Fruit fly (Drosophila melanogaster): ENCODE measurements around the gene CG42554.
A peak's percentile ranks its signal among the peaks of the same experiment; 100 is the strongest.

Gene CG42554

dm6 chr3L:835455-836034 lies at the start of gene CG42554:
Gene CG42554 (plus strand): TSS chr3L:835683.
- TF ChIP-seq rgr (GFP tag; optimal IDR thresholded peaks at IDR 0.05) = peak; percentile 23
- no peak for TF ChIP-seq woc (GFP tag; optimal IDR thresholded peaks at IDR 0.05)
- no peak for TF ChIP-seq CG9705 (GFP tag; optimal IDR thresholded peaks at IDR 0.05)
- TF ChIP-seq ey (GFP tag; optimal IDR thresholded peaks at IDR 0.05) = no peak
- TF ChIP-seq Rel (GFP tag; optimal IDR thresholded peaks at IDR 0.05) = no peak
- no peak for TF ChIP-seq Rel (tag; optimal IDR thresholded peaks at IDR 0.05)
- peak; percentile 5 for TF ChIP-seq Hnf4 (GFP tag; optimal IDR thresholded peaks at IDR 0.05)

dm6 chr3L:785726-786351 lies 49.6 kb upstream of the CG42554 start:
- TF ChIP-seq sage (GFP tag; optimal IDR thresholded peaks at IDR 0.05) = no peak
- TF ChIP-seq foxo (GFP tag; optimal IDR thresholded peaks at IDR 0.05) = peak in 1 of 2 experiments; percentile 69
- TF ChIP-seq Jra (GFP tag; optimal IDR thresholded peaks at IDR 0.05) = no peak
- no peak for TF ChIP-seq lola (GFP tag; optimal IDR thresholded peaks at IDR 0.05)
- TF ChIP-seq CrebA (GFP tag; optimal IDR thresholded peaks at IDR 0.05; ENCODE audit: borderline replicate concordance) = no peak
- TF ChIP-seq CG32264 (GFP tag; optimal IDR thresholded peaks at IDR 0.05) = no peak
- TF ChIP-seq sv (GFP tag; optimal IDR thresholded peaks at IDR 0.05) = no peak
- TF ChIP-seq Hnf4 (GFP tag; optimal IDR thresholded peaks at IDR 0.05) = peak; percentile 44
- TF ChIP-seq br (GFP tag; optimal IDR thresholded peaks at IDR 0.05) = peak; percentile 54
- TF ChIP-seq Dfd (GFP tag; optimal IDR thresholded peaks at IDR 0.05) = no peak
- peak; percentile 35 for TF ChIP-seq OdsH (GFP tag; optimal IDR thresholded peaks at IDR 0.05)
- no peak for TF ChIP-seq jim (GFP tag; optimal IDR thresholded peaks at IDR 0.05)
- TF ChIP-seq brk (GFP tag; optimal IDR thresholded peaks at IDR 0.05) = no peak
- no peak for TF ChIP-seq Hr83 (GFP tag; optimal IDR thresholded peaks at IDR 0.05; ENCODE audit: poor library complexity, severe bottlenecking)
- TF ChIP-seq h (GFP tag; optimal IDR thresholded peaks at IDR 0.05) = peak; percentile 66
- TF ChIP-seq Mio (GFP tag; optimal IDR thresholded peaks at IDR 0.05) = no peak
- TF ChIP-seq Sp1 (GFP tag; optimal IDR thresholded peaks at IDR 0.05) = peak; percentile 18
- TF ChIP-seq Abd-B (GFP tag; optimal IDR thresholded peaks at IDR 0.05) = no peak
- TF ChIP-seq N (GFP tag; optimal IDR thresholded peaks at IDR 0.05) = no peak
- TF ChIP-seq Myc (optimal IDR thresholded peaks at IDR 0.05) = no peak
- TF ChIP-seq psq (GFP tag; optimal IDR thresholded peaks at IDR 0.05) = peak; percentile 34
- TF ChIP-seq Hr78 (GFP tag; optimal IDR thresholded peaks at IDR 0.05) = no peak
- peak; percentile 58 for TF ChIP-seq ey (GFP tag; optimal IDR thresholded peaks at IDR 0.05)
- no peak for TF ChIP-seq usp (GFP tag; optimal IDR thresholded peaks at IDR 0.05)
- TF ChIP-seq pan (optimal IDR thresholded peaks at IDR 0.05) = no peak
- no peak for TF ChIP-seq tai (GFP tag; optimal IDR thresholded peaks at IDR 0.05)
- TF ChIP-seq dsf (GFP tag; optimal IDR thresholded peaks at IDR 0.05; ENCODE audit: borderline replicate concordance) = no peak
- no peak for TF ChIP-seq dl (GFP tag; optimal IDR thresholded peaks at IDR 0.05; ENCODE audit: insufficient read depth in 1 of 2, partially characterized antibody in 2 of 2)
- TF ChIP-seq Dif (GFP tag; optimal IDR thresholded peaks at IDR 0.05; ENCODE audit: partially characterized antibody) = no peak
- peak; percentile 72 for TF ChIP-seq fru (GFP tag; optimal IDR thresholded peaks at IDR 0.05)
- peak; percentile 14 for TF ChIP-seq dmrt93B (GFP tag; optimal IDR thresholded peaks at IDR 0.05)
- no peak for TF ChIP-seq GATAd (GFP tag; optimal IDR thresholded peaks at IDR 0.05)
- TF ChIP-seq woc (GFP tag; optimal IDR thresholded peaks at IDR 0.05) = peak; percentile 34
- no peak for TF ChIP-seq Vsx2 (GFP tag; optimal IDR thresholded peaks at IDR 0.05; ENCODE audit: partially characterized antibody)
- TF ChIP-seq HLH106 (tag; optimal IDR thresholded peaks at IDR 0.05) = peak; percentile 46
- TF ChIP-seq Rel (GFP tag; optimal IDR thresholded peaks at IDR 0.05) = no peak
- no peak for TF ChIP-seq Rel (tag; optimal IDR thresholded peaks at IDR 0.05)
- TF ChIP-seq rgr (GFP tag; optimal IDR thresholded peaks at IDR 0.05) = peak; percentile 41
- TF ChIP-seq CG9705 (GFP tag; optimal IDR thresholded peaks at IDR 0.05) = no peak

All from whole organism, wandering third instar larva.